Worm (Caenorhabditis elegans): ENCODE results near the gene str-255.

DNA sequence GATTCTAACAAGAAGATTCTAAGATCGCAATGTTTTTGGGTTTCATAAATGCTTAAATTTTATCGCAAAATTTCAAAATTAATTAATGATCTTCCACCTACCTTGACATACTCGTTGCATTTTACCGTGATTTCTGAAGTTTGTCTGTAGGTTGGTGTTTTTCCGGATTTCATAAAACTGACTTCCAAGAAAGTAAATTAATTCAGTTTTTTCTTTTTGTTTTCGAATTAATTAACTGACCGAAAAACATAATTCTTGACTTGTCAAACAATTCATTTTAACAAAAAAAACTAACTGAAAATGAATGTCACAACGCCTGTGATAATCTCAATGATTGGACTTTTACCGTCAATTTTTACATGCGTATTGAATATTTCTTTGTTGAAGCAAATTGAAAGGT, 18.1 kb upstream of the str-255 start, which contains the start of gene srbc-16:
- TF ChIP-seq ztf-11 (tag; optimal IDR thresholded peaks at IDR 0.05) (no peak), unc-62 (GFP tag; optimal IDR thresholded peaks at IDR 0.05) (no peak), pha-4 (tag; optimal IDR thresholded peaks at IDR 0.05) (no peak), elt-1 (tag; optimal IDR thresholded peaks at IDR 0.05; ENCODE audit: borderline replicate concordance, insufficient read depth) (no peak), tbx-8 (GFP tag; optimal IDR thresholded peaks at IDR 0.05) (no peak), flh-1 (GFP tag; optimal IDR thresholded peaks at IDR 0.05) (no peak), unc-39 (tag; optimal IDR thresholded peaks at IDR 0.05) (no peak), lsy-2 (tag; optimal IDR thresholded peaks at IDR 0.05) (no peak), cnd-1 (tag; optimal IDR thresholded peaks at IDR 0.05) (no peak), sptf-1 (tag; optimal IDR thresholded peaks at IDR 0.05) (no peak), nhr-76 (tag; optimal IDR thresholded peaks at IDR 0.05) (no peak), nhr-28 (tag; optimal IDR thresholded peaks at IDR 0.05) (no peak), sem-2 (GFP tag; optimal IDR thresholded peaks at IDR 0.05) (no peak)

All from whole organism, mixed stage, embryonic.